Worm (Caenorhabditis elegans): Measurements from ENCODE around the gene C37E2.3.
"Not testable (repeated sequence)": the region's sequence is repeated elsewhere in the genome, so short reads cannot be mapped to it uniquely, and the experiment has no call there.

C37E2.3 gene

DNA sequence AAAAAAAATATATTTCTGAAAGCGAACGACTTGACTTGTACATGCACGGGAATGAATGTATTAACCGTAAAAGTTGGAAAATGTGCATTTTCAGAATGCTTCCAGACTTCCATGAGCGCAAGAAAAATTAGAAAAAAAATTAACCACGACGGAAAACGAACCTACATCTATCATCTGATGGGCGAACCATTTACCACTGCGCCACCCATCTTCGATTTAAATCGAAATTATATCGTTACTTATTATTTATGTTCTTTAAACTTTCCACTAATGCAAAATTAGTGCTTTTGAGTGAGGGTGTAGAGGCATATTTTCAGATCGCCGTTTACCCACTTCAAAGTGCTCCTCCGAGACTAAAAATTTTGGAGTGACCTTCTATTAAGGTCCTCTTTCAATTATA, 30.9 kb downstream of the C37E2.3 start:
- TF ChIP-seq F26F4.8 (GFP tag; conservative IDR thresholded peaks at IDR 0.05) (0 out of 2 replicates have a peak, but pooled peaks have one; percentile 42), dmd-8 (GFP tag; IDR thresholded peaks at IDR 0.05) (0 out of 2 replicates have a peak, but pooled peaks have one; percentile 38), daf-16 (GFP tag; optimal IDR thresholded peaks at IDR 0.05) (peak in 1 of 2 experiments; percentile 15), dmd-6 (GFP tag; IDR thresholded peaks at IDR 0.05) (peak; percentile 28; the same call in 1 of the 2 replicates), pha-4 (GFP tag; IDR thresholded peaks at IDR 0.05) (peak; percentile 70; the same call in 1 of the 2 replicates), madf-9 (GFP tag; conservative IDR thresholded peaks at IDR 0.05) (0 out of 2 replicates have a peak, but pooled peaks have one; percentile 14)
- TF ChIP-seq daf-16, pha-4 (tag; optimal IDR thresholded peaks at IDR 0.05): not testable (repeated sequence)

ce11 chrX:14213314-14213713, 33.1 kb downstream of the C37E2.3 start:
- TF ChIP-seq unc-62 (GFP tag; optimal IDR thresholded peaks at IDR 0.05 in 1 of 2) (peak in 1 of 2 experiments; percentile 47), unc-62 (tag; optimal IDR thresholded peaks at IDR 0.05) (no peak), nhr-237 (tag; optimal IDR thresholded peaks at IDR 0.05) (no peak), php-3 (GFP tag; IDR thresholded peaks at IDR 0.05) (peak; percentile 85), nhr-28 (tag; optimal IDR thresholded peaks at IDR 0.05) (peak; percentile 85), hlh-30 (tag; optimal IDR thresholded peaks at IDR 0.05; ENCODE audit: insufficient read depth) (no peak), daf-16 (GFP tag; optimal IDR thresholded peaks at IDR 0.05) (no peak), daf-16 (tag; optimal IDR thresholded peaks at IDR 0.05) (peak; percentile 61), dve-1 (tag; optimal IDR thresholded peaks at IDR 0.05; ENCODE audit: insufficient read depth) (peak; percentile 26), nhr-6 (tag; optimal IDR thresholded peaks at IDR 0.05) (no peak)

- TF ChIP-seq lin-38 (GFP tag; IDR thresholded peaks at IDR 0.05) (no peak), snpc-1.2 (GFP tag; IDR thresholded peaks at IDR 0.05) (no peak), ceh-44 (GFP tag; IDR thresholded peaks at IDR 0.05) (no peak), mxl-3 (GFP tag; optimal IDR thresholded peaks at IDR 0.05) (no peak), ztf-11 (tag; optimal IDR thresholded peaks at IDR 0.05) (no peak), cey-2 (tag; optimal IDR thresholded peaks at IDR 0.05; ENCODE audit: borderline replicate concordance, insufficient read depth) (no peak), nhr-76 (tag; optimal IDR thresholded peaks at IDR 0.05) (no peak), madf-5 (GFP tag; IDR thresholded peaks at IDR 0.05) (no peak), pqm-1 (tag; optimal IDR thresholded peaks at IDR 0.05) (peak; percentile 100), lin-29 (GFP tag; IDR thresholded peaks at IDR 0.05) (no peak), hif-1 (tag; optimal IDR thresholded peaks at IDR 0.05) (peak in 1 of 2 experiments; percentile 4), mep-1 (tag; optimal IDR thresholded peaks at IDR 0.05) (peak; percentile 29), ama-1 (optimal IDR thresholded peaks at IDR 0.05) (no peak), mdl-1 (tag; optimal IDR thresholded peaks at IDR 0.05) (peak in 1 of 2 experiments; percentile 28), set-16 (GFP tag; IDR thresholded peaks at IDR 0.05) (no peak), nhr-48 (tag; optimal IDR thresholded peaks at IDR 0.05) (peak; percentile 7), lin-1 (GFP tag; IDR thresholded peaks at IDR 0.05) (peak; percentile 54; the same call in 1 of the 2 replicates), nhr-42 (GFP tag; IDR thresholded peaks at IDR 0.05) (0 out of 2 replicates have a peak, but pooled peaks have one; percentile 18), zfp-2 (tag; optimal IDR thresholded peaks at IDR 0.05) (no peak), T26A8.4 (GFP tag; IDR thresholded peaks at IDR 0.05) (no peak), nhr-111 (GFP tag; optimal IDR thresholded peaks at IDR 0.05) (no peak), spr-3 (GFP tag; optimal IDR thresholded peaks at IDR 0.05) (no peak), Y5F2A.4 (GFP tag; optimal IDR thresholded peaks at IDR 0.05) (no peak), nhr-77 (tag; optimal IDR thresholded peaks at IDR 0.05) (peak; percentile 78), hlh-11 (tag; optimal IDR thresholded peaks at IDR 0.05) (peak; percentile 91), aha-1 (tag) (no peak), nhr-6 (tag; optimal IDR thresholded peaks at IDR 0.05) (peak; percentile 52), saeg-2 (GFP tag; IDR thresholded peaks at IDR 0.05) (no peak), lim-7 (GFP tag; IDR thresholded peaks at IDR 0.05) (no peak), R02D3.7 (tag; optimal IDR thresholded peaks at IDR 0.05) (no peak), skn-1 (tag; optimal IDR thresholded peaks at IDR 0.05) (no peak), attf-4 (tag; optimal IDR thresholded peaks at IDR 0.05) (no peak), dve-1 (tag; optimal IDR thresholded peaks at IDR 0.05; ENCODE audit: insufficient read depth) (peak; percentile 88), spr-1 (tag; optimal IDR thresholded peaks at IDR 0.05) (no peak)
Observed at ce11 chrX:14214520-14215023, 34.3 kb downstream of the C37E2.3 start, which contains the start of gene K06G5.1. Gene K06G5.1 (plus strand): TSS chrX:14214973.

Measured in whole organism, L4 larva.